Worm (Caenorhabditis elegans) whole organism, L4 larva: ENCODE data around the gene ver-3.

Experiments
- Y75B8A.6 ChIP-seq: fragments of 200-800 bp; sonication (Bioruptor generic); IDR thresholded peaks from 2 replicates; pipeline ENCODE4 v1.3.6; 2022; ENCODE audit warnings: missing genetic modification reagents, missing genetic modification characterization, missing compliant biosample characterization
- dmd-9 ChIP-seq: fragments of 200-800 bp; sonication (Bioruptor generic); IDR thresholded peaks from 2 replicates; pipeline ENCODE4 v1.3.6; 2022; ENCODE audit warnings: missing genetic modification reagents, missing genetic modification characterization, missing compliant biosample characterization
- hlh-30 ChIP-seq: sonication (generic microtip); optimal IDR thresholded peaks from 2 replicates; lab custom pipeline; 2017; ENCODE audit warnings: antibody characterized with exemption, mild to moderate bottlenecking, missing genetic modification characterization, missing compliant biosample characterization; ENCODE audit not compliant: insufficient read depth
- lir-3 ChIP-seq: sonication (generic microtip); optimal IDR thresholded peaks from 2 replicates; lab custom pipeline; 2016; ENCODE audit warnings: mild to moderate bottlenecking, missing genetic modification characterization, missing compliant biosample characterization
- php-3 ChIP-seq: fragments of 200-800 bp; sonication (Bioruptor generic); IDR thresholded peaks from 2 replicates; pipeline ENCODE4 v1.3.6; 2022; ENCODE audit warnings: missing genetic modification reagents, missing genetic modification characterization, missing compliant biosample characterization
- sdz-12 ChIP-seq: fragments of 200-800 bp; sonication (Bioruptor generic); optimal IDR thresholded peaks from 2 replicates; lab custom pipeline; 2018; ENCODE audit warnings: mild to moderate bottlenecking, missing genetic modification characterization, missing compliant biosample characterization
- spr-3 ChIP-seq: fragments of 200-800 bp; sonication (Bioruptor generic); optimal IDR thresholded peaks from 2 replicates; lab custom pipeline; 2018; ENCODE audit warnings: mild to moderate bottlenecking, missing genetic modification characterization, missing compliant biosample characterization

DNA sequence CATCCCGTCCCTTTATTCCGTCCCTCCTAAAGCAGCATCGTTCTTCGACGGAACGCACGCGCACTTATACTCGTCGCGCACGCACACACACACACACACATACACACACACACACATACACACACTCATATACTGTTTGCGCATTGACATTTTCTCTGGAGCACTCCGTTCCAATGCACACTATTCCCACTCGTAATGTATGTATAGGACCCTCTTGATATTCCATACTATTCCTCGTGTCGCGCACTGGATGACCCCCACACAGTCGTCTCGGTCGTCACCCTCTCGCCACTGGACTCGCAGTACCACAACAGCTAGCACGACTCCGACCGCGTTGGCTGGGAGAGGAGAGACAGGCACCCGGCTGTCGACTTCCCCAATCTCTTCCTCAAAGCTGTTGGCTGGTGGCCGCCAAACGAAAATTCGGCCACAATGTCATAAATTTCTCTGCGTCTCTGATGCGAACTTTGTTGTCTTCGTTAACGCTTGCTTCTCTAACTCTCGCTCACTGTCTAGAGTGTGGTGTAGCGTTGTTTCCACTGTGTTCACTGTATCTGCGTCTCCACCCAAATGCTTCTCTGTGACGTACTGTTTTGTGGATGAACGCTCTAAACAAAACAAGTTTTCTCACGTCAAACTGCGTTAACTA is 38.9 kb downstream of the ver-3 start:
- TF ChIP-seq Y75B8A.6 (GFP tag; lab: Robert Waterston, UW) (no peak), spr-3 (peak; percentile 45), php-3 (peak; percentile 58; the same call in 1 of the 2 replicates), hlh-30 (tag; lab: Kevin White, UChicago) (peak; percentile 61), dmd-9 (peak; percentile 52; the same call in 1 of the 2 replicates), lir-3 (tag; lab: Kevin White, UChicago) (peak; percentile 20), sdz-12 (GFP tag; lab: Kevin White, UChicago) (no peak)
